Worm (Caenorhabditis elegans) whole organism, early embryonic: ENCODE data around the gene hpo-33.

Experiments used
- B0310.2 ChIP-seq: sonication (generic microtip); optimal IDR thresholded peaks from 2 replicates; lab custom pipeline; 2016; ENCODE audit warnings: mild to moderate bottlenecking, missing genetic modification characterization, missing compliant biosample characterization
- F13C5.2 ChIP-seq: sonication (generic microtip); optimal IDR thresholded peaks from 2 replicates; lab custom pipeline; 2017; ENCODE audit warnings: mild to moderate bottlenecking, missing genetic modification characterization, inconsistent platforms, missing compliant biosample characterization
- aly-1 ChIP-seq: sonication (generic microtip); optimal IDR thresholded peaks from 2 replicates; lab custom pipeline; 2016; ENCODE audit warnings: missing genetic modification characterization, missing compliant biosample characterization
- ama-1 ChIP-seq: fragments of 150-350 bp; optimal IDR thresholded peaks from 2 replicates; lab custom pipeline; 2014
- ceh-13 ChIP-seq: fragments of 200-800 bp; sonication (Bioruptor generic); optimal IDR thresholded peaks from 2 replicates; lab custom pipeline; 2018; ENCODE audit warnings: mild to moderate bottlenecking, missing genetic modification characterization, missing compliant biosample characterization
- ceh-36 ChIP-seq: sonication (generic microtip); optimal IDR thresholded peaks from 2 replicates; lab custom pipeline; 2016; ENCODE audit warnings: missing genetic modification characterization, inconsistent platforms, missing compliant biosample characterization
- ets-7 ChIP-seq: sonication (generic microtip); optimal IDR thresholded peaks from 2 replicates; lab custom pipeline; 2016; ENCODE audit warnings: missing genotype, missing genetic modification characterization, missing compliant biosample characterization
- flt-1 ChIP-seq: fragments of 200-800 bp; sonication (Bioruptor generic); IDR thresholded peaks from 2 replicates; pipeline ENCODE4 v1.3.6; 2022; ENCODE audit warnings: missing genetic modification characterization, missing compliant biosample characterization
- hmbx-1 ChIP-seq: sonication (generic microtip); optimal IDR thresholded peaks from 2 replicates; lab custom pipeline; 2016; ENCODE audit warnings: mild to moderate bottlenecking, missing genetic modification characterization, missing compliant biosample characterization
- hmg-4 ChIP-seq: fragments of 200-800 bp; sonication (Bioruptor generic); optimal IDR thresholded peaks from 2 replicates; lab custom pipeline; 2018; ENCODE audit warnings: mild to moderate bottlenecking, missing genetic modification characterization, missing compliant biosample characterization
- hnd-1 ChIP-seq: sonication (generic microtip); optimal IDR thresholded peaks from 2 replicates; lab custom pipeline; 2016; ENCODE audit warnings: missing genetic modification characterization, missing compliant biosample characterization
- pes-1 ChIP-seq: fragments of 200-800 bp; sonication (Bioruptor generic); IDR thresholded peaks from 2 replicates; pipeline ENCODE4 v1.3.6; 2022; ENCODE audit warnings: missing genetic modification reagents, missing genetic modification characterization, missing compliant biosample characterization
- scrt-1 ChIP-seq: fragments of 200-800 bp; sonication (Bioruptor generic); IDR thresholded peaks from 2 replicates; pipeline ENCODE4 v1.3.6; 2022; ENCODE audit warnings: missing genetic modification characterization, missing compliant biosample characterization
- sea-1 ChIP-seq: fragments of 200-800 bp; sonication (Bioruptor generic); conservative IDR thresholded peaks from 2 replicates; pipeline ENCODE4 v1.3.6; 2022; ENCODE audit warnings: missing genetic modification characterization, missing compliant biosample characterization
- tbx-11 ChIP-seq: fragments of 200-800 bp; sonication (Bioruptor generic); IDR thresholded peaks from 2 replicates; pipeline ENCODE4 v1.3.6; 2022; ENCODE audit warnings: missing genetic modification characterization, missing compliant biosample characterization
- tbx-37 ChIP-seq: fragments of 200-800 bp; sonication (Bioruptor generic); conservative IDR thresholded peaks from 2 replicates; pipeline ENCODE4 v1.3.6; 2022; ENCODE audit warnings: missing genetic modification reagents, missing genetic modification characterization, missing compliant biosample characterization
- tra-4 ChIP-seq: sonication (generic microtip); optimal IDR thresholded peaks from 2 replicates; lab custom pipeline; 2017; ENCODE audit warnings: missing genetic modification characterization, missing compliant biosample characterization

hpo-33 gene

DNA sequence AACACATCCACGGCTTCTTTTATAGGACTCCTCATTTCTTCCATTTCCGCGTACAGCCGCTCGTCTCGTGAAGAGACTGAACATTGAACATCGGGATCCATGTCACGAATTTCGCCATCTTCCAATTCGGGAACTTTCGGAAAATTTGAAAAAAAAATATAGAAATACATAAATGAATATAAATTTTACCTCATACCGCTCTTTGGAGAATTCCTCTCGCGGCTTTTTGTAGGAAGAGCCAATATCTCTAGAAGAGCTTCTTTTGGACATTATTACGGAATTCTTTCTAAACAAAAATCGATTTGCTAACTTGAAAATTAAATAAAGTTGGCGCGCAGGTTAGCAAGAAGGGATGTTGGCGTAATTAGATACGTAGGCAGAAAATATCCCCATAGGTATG is 40.4 kb downstream of the hpo-33 start, which contains the start of gene T05E12.9:
T05E12.9 (minus strand) TSS at position 101 of the 400 bp plus-strand sequence.
- TF ChIP-seq F13C5.2 (tag; lab: Kevin White, UChicago): no peak
- TF ChIP-seq hmbx-1 (tag; lab: Kevin White, UChicago): no peak
- no peak for TF ChIP-seq aly-1 (tag; lab: Kevin White, UChicago)
- TF ChIP-seq ets-7 (tag; lab: Kevin White, UChicago): no peak
- no peak for TF ChIP-seq flt-1 (GFP tag; lab: Robert Waterston, UW)
- TF ChIP-seq B0310.2 (tag; lab: Kevin White, UChicago): no peak
- TF ChIP-seq sea-1 (GFP tag; lab: Robert Waterston, UW): no peak
- TF ChIP-seq ceh-13 (GFP tag; lab: Kevin White, UChicago): no peak
- TF ChIP-seq hmg-4: no peak
- TF ChIP-seq tbx-11 (GFP tag; lab: Robert Waterston, UW): no peak
- no peak for TF ChIP-seq ama-1 (lab: Kevin White, UChicago)
- no peak for TF ChIP-seq tbx-37
- TF ChIP-seq scrt-1 (GFP tag; lab: Robert Waterston, UW): no peak
- TF ChIP-seq hnd-1: no peak
- TF ChIP-seq tra-4 (tag; lab: Kevin White, UChicago): no peak
- no peak for TF ChIP-seq ceh-36 (tag; lab: Kevin White, UChicago)
- TF ChIP-seq pes-1 (GFP tag; lab: Robert Waterston, UW): no peak

- TF ChIP-seq tra-4 (tag; lab: Kevin White, UChicago) (no peak), ama-1 (lab: Kevin White, UChicago) (no peak), hnd-1 (no peak), F13C5.2 (tag; lab: Kevin White, UChicago) (no peak), B0310.2 (tag; lab: Kevin White, UChicago) (no peak), ceh-13 (GFP tag; lab: Kevin White, UChicago) (no peak), ets-7 (tag; lab: Kevin White, UChicago) (no peak), sea-1 (GFP tag; lab: Robert Waterston, UW) (no peak), hmg-4 (no peak), pes-1 (GFP tag; lab: Robert Waterston, UW) (no peak)
Observed at ce11 chrV:17089342-17089741, 47.0 kb downstream of the hpo-33 start, which contains the start of gene T05E12.6. Gene T05E12.6, minus strand, starts transcription at chrV:17089442.

DNA sequence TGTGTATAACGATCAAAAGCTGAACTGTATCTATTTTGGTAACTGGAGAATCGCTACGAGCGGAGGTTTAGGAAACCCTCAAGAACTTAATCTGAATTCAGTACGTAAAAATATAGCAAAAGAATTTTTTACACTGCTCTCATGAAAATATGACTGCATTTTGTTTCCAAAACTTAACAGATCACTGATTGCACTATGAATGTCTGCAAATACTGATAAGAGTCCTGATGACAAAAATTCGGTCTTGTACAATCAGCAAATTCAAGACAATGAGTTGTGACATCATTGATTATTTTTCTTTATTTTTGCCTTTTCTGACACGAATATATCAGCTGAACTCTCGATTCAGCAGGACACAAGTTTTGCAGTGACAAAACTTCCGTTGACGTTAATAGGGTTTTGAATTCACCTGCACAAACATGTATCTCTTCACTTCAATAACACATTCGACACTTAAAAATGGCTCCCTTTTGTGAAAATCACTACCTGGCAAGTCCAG is 47.6 kb downstream of the hpo-33 start, which contains the start of gene srh-237:
srh-237 (plus strand) TSS at position 449 of the 499 bp plus-strand sequence.
- no peak for TF ChIP-seq flt-1 (GFP tag; lab: Robert Waterston, UW)
- no peak for TF ChIP-seq tra-4 (tag; lab: Kevin White, UChicago)
- no peak for TF ChIP-seq ceh-36 (tag; lab: Kevin White, UChicago)
- no peak for TF ChIP-seq hmg-4
- TF ChIP-seq pes-1 (GFP tag; lab: Robert Waterston, UW): no peak

ce11 chrV:17092262-17092661 is 49.9 kb downstream of the hpo-33 start, which contains the start of gene ZK218.1:
Gene ZK218.1, plus strand, starts transcription at chrV:17092562.
- no peak for TF ChIP-seq hmg-4
- no peak for TF ChIP-seq tbx-11 (GFP tag; lab: Robert Waterston, UW)
